Worm (Caenorhabditis elegans): ENCODE results near the gene F35A5.1.

F35A5.1 gene

ce11 chrX:3803314-3803713, 4.0 kb upstream of the F35A5.1 start, which contains the start of gene F35A5.8 (continued):
- no peak for TF ChIP-seq ztf-25 (GFP tag; IDR thresholded peaks at IDR 0.05)
- TF ChIP-seq lin-26 (GFP tag; IDR thresholded peaks at IDR 0.05), result no peak
- TF ChIP-seq tlf-1 (GFP tag; optimal IDR thresholded peaks at IDR 0.05), result no peak
- no peak for TF ChIP-seq snpc-4 (GFP tag; optimal IDR thresholded peaks at IDR 0.05)
- peak in 2 of 4 experiments; percentile 44 to 53 for TF ChIP-seq snpc-4 (tag; optimal IDR thresholded peaks at IDR 0.05)
- no peak for TF ChIP-seq ztf-26 (tag; optimal IDR thresholded peaks at IDR 0.05)
- TF ChIP-seq gei-17 (GFP tag; optimal IDR thresholded peaks at IDR 0.05), result no peak
- TF ChIP-seq lin-54 (GFP tag; optimal IDR thresholded peaks at IDR 0.05), result peak; percentile 37
- no peak for TF ChIP-seq ekl-4 (GFP tag; IDR thresholded peaks at IDR 0.05)
- TF ChIP-seq aptf-2 (GFP tag; conservative IDR thresholded peaks at IDR 0.05), result no peak
- no peak for TF ChIP-seq attf-5 (GFP tag; optimal IDR thresholded peaks at IDR 0.05)
- peak; percentile 7 for TF ChIP-seq ceh-27 (GFP tag; optimal IDR thresholded peaks at IDR 0.05)
- 0 out of 2 replicates have a peak, but pooled peaks have one; percentile 36 for TF ChIP-seq Y53G8AR.9 (GFP tag; conservative IDR thresholded peaks at IDR 0.05)
- TF ChIP-seq lsy-27 (tag; optimal IDR thresholded peaks at IDR 0.05; ENCODE audit: borderline replicate concordance, insufficient read depth), result no peak
- 0 out of 2 replicates have a peak, but pooled peaks have one; percentile 11 for TF ChIP-seq rcor-1 (GFP tag; IDR thresholded peaks at IDR 0.05)
- TF ChIP-seq zfh-2 (GFP tag; conservative IDR thresholded peaks at IDR 0.05), result no peak
- TF ChIP-seq C06A6.2 (GFP tag; conservative IDR thresholded peaks at IDR 0.05), result no peak
- no peak for TF ChIP-seq K11D2.4 (GFP tag; IDR thresholded peaks at IDR 0.05)
- TF ChIP-seq nhr-27 (tag; optimal IDR thresholded peaks at IDR 0.05), result no peak
- no peak for TF ChIP-seq snpc-3.4 (tag; optimal IDR thresholded peaks at IDR 0.05)
- no peak for TF ChIP-seq ztf-6 (GFP tag; IDR thresholded peaks at IDR 0.05)
- no peak for TF ChIP-seq madf-8 (GFP tag; conservative IDR thresholded peaks at IDR 0.05)
- no peak for TF ChIP-seq atf-7 (tag; optimal IDR thresholded peaks at IDR 0.05)
- TF ChIP-seq T07F8.4 (tag; optimal IDR thresholded peaks at IDR 0.05), result no peak
- no peak for TF ChIP-seq bed-1 (GFP tag; IDR thresholded peaks at IDR 0.05)
- TF ChIP-seq B0035.1 (tag; optimal IDR thresholded peaks at IDR 0.05), result no peak
- TF ChIP-seq hmg-20 (GFP tag; IDR thresholded peaks at IDR 0.05), result no peak
- TF ChIP-seq nfya-2 (GFP tag; IDR thresholded peaks at IDR 0.05), result no peak
- TF ChIP-seq mcd-1 (GFP tag; IDR thresholded peaks at IDR 0.05), result peak; percentile 48
- TF ChIP-seq nhr-120 (GFP tag; IDR thresholded peaks at IDR 0.05), result no peak
- 0 out of 2 replicates have a peak, but pooled peaks have one; percentile 12 for TF ChIP-seq Y56A3A.18 (GFP tag; IDR thresholded peaks at IDR 0.05)
- TF ChIP-seq unc-130 (GFP tag; optimal IDR thresholded peaks at IDR 0.05), result no peak
- TF ChIP-seq rec-8 (tag; optimal IDR thresholded peaks at IDR 0.05), result no peak
- TF ChIP-seq nhr-90 (tag; optimal IDR thresholded peaks at IDR 0.05), result no peak
- no peak for TF ChIP-seq ztf-3 (GFP tag; optimal IDR thresholded peaks at IDR 0.05)
- TF ChIP-seq C17E4.6 (GFP tag; IDR thresholded peaks at IDR 0.05), result no peak
- TF ChIP-seq F37B4.10 (GFP tag; IDR thresholded peaks at IDR 0.05), result no peak
- no peak for TF ChIP-seq F55B11.4 (tag; optimal IDR thresholded peaks at IDR 0.05; ENCODE audit: borderline replicate concordance, insufficient read depth)
- no peak for TF ChIP-seq madf-6 (GFP tag; IDR thresholded peaks at IDR 0.05)
- no peak for TF ChIP-seq let-607 (tag; optimal IDR thresholded peaks at IDR 0.05)
- 0 out of 2 replicates have a peak, but pooled peaks have one; percentile 19 for TF ChIP-seq pbrm-1 (GFP tag; IDR thresholded peaks at IDR 0.05)
- TF ChIP-seq madf-10 (tag; optimal IDR thresholded peaks at IDR 0.05), result no peak
- TF ChIP-seq nfya-1 (tag; optimal IDR thresholded peaks at IDR 0.05; ENCODE audit: borderline replicate concordance, insufficient read depth), result no peak
- no peak for TF ChIP-seq snpc-1.3 (tag; optimal IDR thresholded peaks at IDR 0.05; ENCODE audit: insufficient read depth)
- no peak for TF ChIP-seq B0336.3 (GFP tag; IDR thresholded peaks at IDR 0.05)
- TF ChIP-seq dox-1 (GFP tag; IDR thresholded peaks at IDR 0.05), result 0 out of 2 replicates have a peak, but pooled peaks have one; percentile 39
- TF ChIP-seq sptf-2 (GFP tag; optimal IDR thresholded peaks at IDR 0.05), result no peak
- TF ChIP-seq sdz-38 (tag; optimal IDR thresholded peaks at IDR 0.05), result no peak
